Fruit fly (Drosophila melanogaster) whole organism, embryonic: ENCODE measurements around the gene msd1.
A peak's percentile ranks its signal among the peaks of the same experiment; 100 is the strongest.

Source experiments
- B-H1 ChIP-seq: fragments of 200-800 bp; sonication (Bioruptor generic); IDR thresholded peaks from 3 replicates; pipeline ENCODE4 v1.3.6; 2022; ENCODE audit warnings: missing biosample characterization, missing genetic modification characterization
- BEAF-32 ChIP-seq: fragments of 200-800 bp; sonication (Bioruptor generic); optimal IDR thresholded peaks from 3 replicates; lab custom pipeline; 2017; ENCODE audit warnings: missing biosample characterization, missing genetic modification characterization, mild to moderate bottlenecking, moderate library complexity, missing genetic modification reagents
- CG11504 ChIP-seq: fragments of 200-800 bp; sonication (Bioruptor generic); optimal IDR thresholded peaks from 3 replicates; lab custom pipeline; 2019; ENCODE audit warnings: missing biosample characterization, mild to moderate bottlenecking, missing genetic modification characterization, moderate library complexity
- CG12659 ChIP-seq: fragments of 200-800 bp; sonication (Bioruptor generic); optimal IDR thresholded peaks from 3 replicates; lab custom pipeline; 2017; ENCODE audit warnings: mild to moderate bottlenecking, missing biosample characterization, missing genetic modification reagents, missing genetic modification characterization
- CG17359 ChIP-seq: fragments of 200-800 bp; sonication (Bioruptor generic); optimal IDR thresholded peaks from 3 replicates; lab custom pipeline; 2018; ENCODE audit warnings: missing biosample characterization, mild to moderate bottlenecking, missing genetic modification characterization, moderate library complexity
- CG2129 ChIP-seq: fragments of 200-800 bp; sonication (Bioruptor generic); IDR thresholded peaks from 2 replicates; pipeline ENCODE4 v1.3.6; 2022; ENCODE audit warnings: missing biosample characterization, missing genetic modification characterization; ENCODE audit not compliant: partially characterized antibody
- CG2199 ChIP-seq: fragments of 200-800 bp; sonication (Bioruptor generic); IDR thresholded peaks from 3 replicates; pipeline ENCODE4 v1.3.6; 2022; ENCODE audit warnings: missing biosample characterization, missing genetic modification characterization
- CG32767 ChIP-seq: fragments of 200-800 bp; sonication (Bioruptor generic); IDR thresholded peaks from 2 replicates; pipeline ENCODE4 v1.3.6; 2022; ENCODE audit warnings: missing biosample characterization, missing genetic modification characterization
- CG3838 ChIP-seq: fragments of 200-800 bp; sonication (Bioruptor generic); optimal IDR thresholded peaks from 3 replicates; lab custom pipeline; 2016; ENCODE audit warnings: missing biosample characterization, missing genetic modification characterization
- CG4854 ChIP-seq: fragments of 200-800 bp; sonication (Bioruptor generic); optimal IDR thresholded peaks from 2 replicates; lab custom pipeline; 2016; ENCODE audit warnings: missing biosample characterization, missing genetic modification characterization, inconsistent platforms
- CG6272 ChIP-seq: fragments of 200-800 bp; sonication (Bioruptor generic); IDR thresholded peaks from 2 replicates; pipeline ENCODE4 v1.3.6; 2022; ENCODE audit warnings: missing biosample characterization, missing genetic modification characterization
- CG7372 ChIP-seq: fragments of 200-800 bp; sonication (Bioruptor generic); IDR thresholded peaks from 2 replicates; pipeline ENCODE4 v1.3.6; 2022; ENCODE audit warnings: missing biosample characterization, missing genetic modification characterization
- CG7928 ChIP-seq: fragments of 200-800 bp; sonication (Bioruptor generic); optimal IDR thresholded peaks from 2 replicates; lab custom pipeline; 2017; ENCODE audit warnings: missing biosample characterization, mild to moderate bottlenecking, missing genetic modification characterization
- CG7987 ChIP-seq: fragments of 200-800 bp; sonication (Bioruptor generic); optimal IDR thresholded peaks from 2 replicates; lab custom pipeline; 2018; ENCODE audit warnings: missing biosample characterization, mild to moderate bottlenecking, missing genetic modification characterization, moderate library complexity
- CG8290 ChIP-seq, 3 experiments: fragments of 200-800 bp; sonication (Bioruptor generic); optimal IDR thresholded peaks; 2 replicates each; lab custom pipeline; 2016 to 2019; ENCODE audit warnings: missing biosample characterization in 3 of 3, missing genetic modification characterization in 3 of 3, mild to moderate bottlenecking in 2 of 3, moderate library complexity in 1 of 3
- CG9797 ChIP-seq: fragments of 200-800 bp; sonication (Bioruptor generic); optimal IDR thresholded peaks from 3 replicates; lab custom pipeline; 2018; ENCODE audit warnings: missing biosample characterization, mild to moderate bottlenecking, missing genetic modification characterization
- CrebB ChIP-seq: fragments of 200-800 bp; sonication (Bioruptor generic); optimal IDR thresholded peaks from 3 replicates; lab custom pipeline; 2018; ENCODE audit warnings: missing biosample characterization, mild to moderate bottlenecking, missing genetic modification characterization
- D19B ChIP-seq: fragments of 200-800 bp; sonication (Bioruptor generic); optimal IDR thresholded peaks from 2 replicates; lab custom pipeline; 2017; ENCODE audit warnings: missing biosample characterization, mild to moderate bottlenecking, missing genetic modification characterization
- E2f1 ChIP-seq: fragments of 200-800 bp; sonication (Bioruptor generic); IDR thresholded peaks from 2 replicates; pipeline ENCODE4 v1.3.6; 2022; ENCODE audit warnings: missing biosample characterization, missing genetic modification characterization
- Eip74EF ChIP-seq, 2 experiments: fragments of 200-800 bp in 1 of 2; fragments of >200 bp in 1 of 2; sonication (Bioruptor generic) in 1 of 2; optimal IDR thresholded peaks; 2 replicates each; lab custom pipeline; 2017 to 2019; ENCODE audit warnings: missing biosample characterization in 2 of 2, missing genetic modification characterization in 2 of 2, mild to moderate bottlenecking in 1 of 2, moderate library complexity in 1 of 2
- Ets97D ChIP-seq: fragments of 200-800 bp; sonication (Bioruptor generic); optimal IDR thresholded peaks from 3 replicates; lab custom pipeline; 2016; ENCODE audit warnings: missing biosample characterization, missing genetic modification characterization
- Fer1 ChIP-seq: fragments of 200-800 bp; sonication (Bioruptor generic); optimal IDR thresholded peaks from 2 replicates; lab custom pipeline; 2017; ENCODE audit warnings: missing biosample characterization, mild to moderate bottlenecking, missing genetic modification characterization
- HLHmδ ChIP-seq: fragments of 200-800 bp; sonication (Bioruptor generic); optimal IDR thresholded peaks from 2 replicates; lab custom pipeline; 2018; ENCODE audit warnings: missing biosample characterization, mild to moderate bottlenecking, missing genetic modification characterization, moderate library complexity
- Hr78 ChIP-seq, 2 experiments: fragments of 200-800 bp in 1 of 2; fragments of >200 bp in 1 of 2; sonication (Bioruptor generic) in 1 of 2; optimal IDR thresholded peaks; 2 replicates each; lab custom pipeline; 2017 to 2019; ENCODE audit warnings: missing biosample characterization in 2 of 2, missing genetic modification characterization in 2 of 2, mild to moderate bottlenecking in 1 of 2, moderate library complexity in 1 of 2
- Poxn ChIP-seq: fragments of 200-800 bp; sonication (Bioruptor generic); IDR thresholded peaks from 2 replicates; pipeline ENCODE4 v1.3.6; 2022; ENCODE audit warnings: missing biosample characterization, missing genetic modification characterization
- Rx ChIP-seq: fragments of 200-800 bp; sonication (Bioruptor generic); IDR thresholded peaks from 2 replicates; pipeline ENCODE4 v1.3.6; 2022; ENCODE audit warnings: missing biosample characterization, missing genetic modification characterization
- Sry-β ChIP-seq: fragments of 200-800 bp; sonication (Bioruptor generic); optimal IDR thresholded peaks from 2 replicates; lab custom pipeline; 2018; ENCODE audit warnings: missing biosample characterization, mild to moderate bottlenecking, missing genetic modification characterization, moderate library complexity
- Xbp1 ChIP-seq: fragments of 200-800 bp; sonication (Bioruptor generic); optimal IDR thresholded peaks from 3 replicates; lab custom pipeline; 2016; ENCODE audit warnings: missing biosample characterization, mild to moderate bottlenecking, missing genetic modification characterization
- cad ChIP-seq: fragments of >200 bp; optimal IDR thresholded peaks from 2 replicates; lab custom pipeline; 2017; ENCODE audit warnings: missing biosample characterization, missing genetic modification characterization
- dm ChIP-seq: fragments of 200-800 bp; sonication (Bioruptor generic); optimal IDR thresholded peaks from 3 replicates; lab custom pipeline; 2016; ENCODE audit warnings: missing biosample characterization, missing genetic modification characterization
- dmrt11E ChIP-seq: fragments of 200-800 bp; sonication (Bioruptor generic); optimal IDR thresholded peaks from 3 replicates; lab custom pipeline; 2018; ENCODE audit warnings: missing biosample characterization, mild to moderate bottlenecking, missing genetic modification characterization, moderate library complexity
- exex ChIP-seq: fragments of 200-800 bp; sonication (Bioruptor generic); optimal IDR thresholded peaks from 4 replicates; lab custom pipeline; 2018; ENCODE audit warnings: missing biosample characterization, mild to moderate bottlenecking, missing genetic modification characterization, moderate library complexity
- ftz-f1 ChIP-seq: fragments of 200-800 bp; sonication (Bioruptor generic); optimal IDR thresholded peaks from 2 replicates; lab custom pipeline; 2016; ENCODE audit warnings: missing biosample characterization, missing genetic modification characterization
- hth ChIP-seq: fragments of >200 bp; optimal IDR thresholded peaks from 2 replicates; lab custom pipeline; 2017; ENCODE audit warnings: inconsistent platforms
- ind ChIP-seq: fragments of 200-800 bp; sonication (Bioruptor generic); optimal IDR thresholded peaks from 3 replicates; lab custom pipeline; 2016; ENCODE audit warnings: missing biosample characterization, missing genetic modification characterization
- kay ChIP-seq: fragments of 200-800 bp; sonication (Bioruptor generic); optimal IDR thresholded peaks from 2 replicates; lab custom pipeline; 2016; ENCODE audit warnings: missing biosample characterization, missing genetic modification characterization
- klu ChIP-seq: fragments of 200-800 bp; sonication (Bioruptor generic); IDR thresholded peaks from 2 replicates; pipeline ENCODE4 v1.3.6; 2022; ENCODE audit warnings: missing biosample characterization, missing genetic modification characterization
- lab ChIP-seq: fragments of 200-800 bp; sonication (Bioruptor generic); optimal IDR thresholded peaks from 3 replicates; lab custom pipeline; 2017; ENCODE audit warnings: missing biosample characterization, missing genetic modification characterization, mild to moderate bottlenecking, moderate library complexity, missing genetic modification reagents
- lov ChIP-seq, 2 experiments: fragments of 200-800 bp in 1 of 2; fragments of >200 bp in 1 of 2; sonication (Bioruptor generic) in 1 of 2; IDR thresholded peaks in 1 of 2; optimal IDR thresholded peaks in 1 of 2; 2 replicates in 1 of 2; 3 replicates in 1 of 2; pipeline versions ENCODE4 v1.3.6 to Lab custom; 2017 to 2022; ENCODE audit warnings: missing biosample characterization in 1 of 2, missing genetic modification characterization in 1 of 2
- mirr ChIP-seq: fragments of 200-800 bp; sonication (Bioruptor generic); optimal IDR thresholded peaks from 3 replicates; lab custom pipeline; 2018; ENCODE audit warnings: missing biosample characterization, mild to moderate bottlenecking, missing genetic modification characterization
- odd ChIP-seq: fragments of 200-800 bp; sonication (Bioruptor generic); optimal IDR thresholded peaks from 2 replicates; lab custom pipeline; 2017; ENCODE audit warnings: missing biosample characterization, mild to moderate bottlenecking, missing genetic modification characterization
- onecut ChIP-seq: fragments of 200-800 bp; sonication (Bioruptor generic); IDR thresholded peaks from 2 replicates; pipeline ENCODE4 v1.3.6; 2022; ENCODE audit warnings: missing biosample characterization, missing genetic modification characterization
- phol ChIP-seq: fragments of 200-800 bp; sonication (Bioruptor generic); optimal IDR thresholded peaks from 3 replicates; lab custom pipeline; 2018; ENCODE audit warnings: missing biosample characterization, mild to moderate bottlenecking, missing genetic modification characterization, moderate library complexity
- psq ChIP-seq: fragments of 200-800 bp; sonication (Bioruptor generic); optimal IDR thresholded peaks from 2 replicates; lab custom pipeline; 2017; ENCODE audit warnings: missing biosample characterization, missing genetic modification characterization
- pzg ChIP-seq: fragments of 200-800 bp; sonication (Bioruptor generic); optimal IDR thresholded peaks from 3 replicates; lab custom pipeline; 2018; ENCODE audit warnings: missing biosample characterization, mild to moderate bottlenecking, missing genetic modification characterization, moderate library complexity
- run ChIP-seq: fragments of 200-800 bp; sonication (Bioruptor generic); optimal IDR thresholded peaks from 3 replicates; lab custom pipeline; 2018; ENCODE audit warnings: missing biosample characterization, mild to moderate bottlenecking, missing genetic modification characterization
- trem ChIP-seq: fragments of 200-800 bp; optimal IDR thresholded peaks from 3 replicates; lab custom pipeline; 2019; ENCODE audit warnings: missing biosample characterization, mild to moderate bottlenecking, missing genetic modification characterization, moderate library complexity
- trh ChIP-seq: fragments of 200-800 bp; sonication (Bioruptor generic); optimal IDR thresholded peaks from 2 replicates; lab custom pipeline; 2016; ENCODE audit warnings: missing biosample characterization, missing genetic modification characterization
- vfl ChIP-seq: fragments of 200-800 bp; sonication (Bioruptor generic); optimal IDR thresholded peaks from 2 replicates; lab custom pipeline; 2016; ENCODE audit warnings: missing biosample characterization, missing genetic modification characterization
- zen2 ChIP-seq: fragments of 200-800 bp; sonication (Bioruptor generic); IDR thresholded peaks from 3 replicates; pipeline ENCODE4 v1.3.6; 2022; ENCODE audit warnings: missing biosample characterization, missing genetic modification characterization; ENCODE audit not compliant: partially characterized antibody

The msd1 gene

dm6 chr3L:1298509-1298908, 33.0 kb upstream of the msd1 start, which contains the start of gene scf (continued):
- TF ChIP-seq Sry-β (GFP tag; lab: Kevin White, UChicago) (peak; percentile 88), onecut (no peak), klu (GFP tag; lab: Robert Waterston, UW) (no peak), lab (GFP tag; lab: Kevin White, UChicago) (no peak), CG3838 (GFP tag; lab: Kevin White, UChicago) (no peak), cad (GFP tag; lab: Kevin White, UChicago) (no peak), Fer1 (GFP tag; lab: Kevin White, UChicago) (peak; percentile 35), BEAF-32 (GFP tag; lab: Kevin White, UChicago) (peak; percentile 40), dm (no peak), HLHmδ (peak; percentile 35), psq (GFP tag; lab: Kevin White, UChicago) (no peak), trem (tag; lab: Kevin White, UChicago) (peak; percentile 71), E2f1 (GFP tag; lab: Robert Waterston, UW) (no peak), CG4854 (GFP tag; lab: Kevin White, UChicago) (no peak), Eip74EF (GFP tag; optimal IDR thresholded peaks at IDR 0.05; lab: Kevin White, UChicago) (no peak), kay (GFP tag; lab: Kevin White, UChicago) (no peak), D19B (no peak), trh (GFP tag; lab: Kevin White, UChicago) (no peak), CG2129 (GFP tag; lab: Robert Waterston, UW) (no peak), odd (no peak), B-H1 (no peak; the same call in 2 of the 3 replicates), run (tag; lab: Kevin White, UChicago) (no peak), CG7928 (no peak), CG12659 (peak; percentile 2), lov (optimal IDR thresholded peaks at IDR 0.05; lab: Kevin White, UChicago) (no peak), lov (GFP tag; IDR thresholded peaks at IDR 0.05; lab: Robert Waterston, UW) (peak; percentile 54; the same call in 1 of the 3 replicates), Poxn (GFP tag; lab: Robert Waterston, UW) (no peak), hth (lab: Kevin White, UChicago) (no peak), CG6272 (GFP tag; lab: Robert Waterston, UW) (no peak), CrebB (tag; lab: Kevin White, UChicago) (no peak), CG9797 (GFP tag; lab: Kevin White, UChicago) (peak; percentile 1), CG32767 (GFP tag; lab: Robert Waterston, UW) (no peak), CG11504 (no peak), CG2199 (GFP tag; lab: Robert Waterston, UW) (no peak), Hr78 (GFP tag; optimal IDR thresholded peaks at IDR 0.05; lab: Kevin White, UChicago) (no peak), phol (tag; lab: Kevin White, UChicago) (peak; percentile 4), Rx (GFP tag; lab: Robert Waterston, UW) (no peak), mirr (GFP tag; lab: Kevin White, UChicago) (peak; percentile 31), zen2 (no peak), ind (GFP tag; lab: Kevin White, UChicago) (no peak), Ets97D (GFP tag; lab: Kevin White, UChicago) (no peak), CG8290 (GFP tag; optimal IDR thresholded peaks at IDR 0.05; lab: Kevin White, UChicago) (no peak), CG8290 (tag; optimal IDR thresholded peaks at IDR 0.05; lab: Kevin White, UChicago) (peak in 1 of 2 experiments; percentile 62), exex (no peak), vfl (GFP tag; lab: Kevin White, UChicago) (no peak), dmrt11E (tag; lab: Kevin White, UChicago) (no peak), CG7987 (peak; percentile 21), CG7372 (no peak), CG17359 (no peak), Xbp1 (GFP tag; lab: Kevin White, UChicago) (no peak), ftz-f1 (GFP tag; lab: Kevin White, UChicago) (no peak), pzg (GFP tag; lab: Kevin White, UChicago) (peak; percentile 59)
